Worm (Caenorhabditis elegans) whole organism, L4 larva: ENCODE data around the gene coel-1.

ENCODE experiments used
- ama-1 ChIP-seq: fragments of 150-350 bp; optimal IDR thresholded peaks from 2 replicates; lab custom pipeline; 2014; ENCODE audit warnings: inconsistent platforms, mixed read lengths
- fos-1 ChIP-seq: fragments of 150-350 bp; optimal IDR thresholded peaks from 2 replicates; lab custom pipeline; 2014; ENCODE audit warnings: missing biosample characterization, missing genetic modification characterization
- jun-1 ChIP-seq: fragments of 150-350 bp; optimal IDR thresholded peaks from 2 replicates; lab custom pipeline; 2014; ENCODE audit warnings: missing biosample characterization, missing genetic modification reagents, missing genetic modification characterization
- mdl-1 ChIP-seq, 2 experiments: fragments of 150-350 bp in 1 of 2; sonication (generic microtip) in 1 of 2; optimal IDR thresholded peaks; 2 replicates each; lab custom pipeline; 2014 to 2017; ENCODE audit warnings: missing biosample characterization in 2 of 2, missing genetic modification characterization in 2 of 2
- pha-4 ChIP-seq, 2 experiments: fragments of 150-350 bp in 1 of 2; fragments of 200-800 bp in 1 of 2; sonication (Bioruptor generic) in 1 of 2; IDR thresholded peaks in 1 of 2; optimal IDR thresholded peaks in 1 of 2; 2 replicates each; pipeline versions ENCODE4 v1.3.6 to Lab custom; 2014 to 2022; ENCODE audit warnings: missing genetic modification characterization in 2 of 2, missing genetic modification reagents in 2 of 2, missing biosample characterization in 1 of 2, missing compliant biosample characterization in 1 of 2
- set-16 ChIP-seq: fragments of 200-800 bp; sonication (Bioruptor generic); IDR thresholded peaks from 2 replicates; pipeline ENCODE4 v1.3.6; 2022; ENCODE audit warnings: missing genetic modification reagents, missing genetic modification characterization, missing compliant biosample characterization
- skn-1 ChIP-seq: fragments of 150-350 bp; optimal IDR thresholded peaks from 2 replicates; lab custom pipeline; 2014; ENCODE audit warnings: missing biosample characterization, missing genetic modification characterization
- unc-62 ChIP-seq, 3 experiments: fragments of 150-350 bp in 1 of 3; sonication (generic microtip); optimal IDR thresholded peaks in 2 of 3; peaks in 1 of 3; 1 replicate in 1 of 3; 2 replicates in 2 of 3; lab custom pipeline; 2014 to 2017; ENCODE audit warnings: missing biosample characterization in 3 of 3, missing genetic modification characterization in 3 of 3, missing genetic modification reagents in 3 of 3, missing genotype in 1 of 3
- ztf-11 ChIP-seq: fragments of 150-350 bp; optimal IDR thresholded peaks from 2 replicates; lab custom pipeline; 2014; ENCODE audit warnings: missing biosample characterization, missing genetic modification characterization

DNA sequence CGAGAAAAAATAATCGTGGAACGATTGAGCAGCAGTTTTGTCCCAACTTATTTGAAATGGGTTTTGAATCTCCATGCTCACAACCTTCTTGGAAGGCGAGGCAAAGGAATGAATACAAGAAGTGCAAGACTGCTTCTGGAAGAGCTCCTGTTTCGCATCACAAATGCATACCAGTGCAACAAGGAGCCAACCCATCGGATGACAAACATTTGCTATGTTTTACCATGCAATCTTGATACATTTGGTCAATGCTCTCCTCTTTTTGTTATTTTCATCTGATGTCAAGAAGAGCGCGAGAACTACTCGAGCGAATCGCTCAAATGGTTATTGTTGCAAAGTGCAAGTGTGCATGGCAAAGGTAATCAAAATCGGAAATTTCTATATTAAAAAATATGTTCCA, 8.7 kb downstream of the coel-1 start, which contains the start of gene mec-18:
- TF ChIP-seq fos-1 (tag; lab: Kevin White, UChicago) (no peak), ama-1 (lab: Kevin White, UChicago) (no peak), pha-4 (GFP tag; IDR thresholded peaks at IDR 0.05; lab: Robert Waterston, UW) (no peak), pha-4 (tag; optimal IDR thresholded peaks at IDR 0.05; lab: Kevin White, UChicago) (no peak), skn-1 (tag; lab: Kevin White, UChicago) (no peak), ztf-11 (tag; lab: Kevin White, UChicago) (no peak), set-16 (GFP tag; lab: Robert Waterston, UW) (no peak), unc-62 (GFP tag; optimal IDR thresholded peaks at IDR 0.05 in 1 of 2; lab: Kevin White, UChicago) (no peak), unc-62 (tag; optimal IDR thresholded peaks at IDR 0.05; lab: Kevin White, UChicago) (no peak), mdl-1 (tag; optimal IDR thresholded peaks at IDR 0.05; lab: Kevin White, UChicago) (no peak), jun-1 (tag; lab: Kevin White, UChicago) (no peak)
